Worm (Caenorhabditis elegans) whole organism, L3 larva: ENCODE data around the gene F53A9.1.

ENCODE experiments used
- R02D3.7 ChIP-seq: fragments of 150-350 bp; optimal IDR thresholded peaks from 2 replicates; lab custom pipeline; 2014; ENCODE audit warnings: missing biosample characterization, missing genetic modification characterization
- ama-1 ChIP-seq: fragments of 150-350 bp; optimal IDR thresholded peaks from 2 replicates; lab custom pipeline; 2018
- ceh-82 ChIP-seq: fragments of 150-350 bp; optimal IDR thresholded peaks from 2 replicates; lab custom pipeline; 2014; ENCODE audit warnings: missing biosample characterization, missing genetic modification characterization
- daf-12 ChIP-seq: fragments of 150-350 bp; optimal IDR thresholded peaks from 2 replicates; lab custom pipeline; 2014; ENCODE audit warnings: missing biosample characterization, missing genetic modification reagents, missing genetic modification characterization
- egl-5 ChIP-seq: fragments of 150-350 bp; optimal IDR thresholded peaks from 2 replicates; lab custom pipeline; 2017; ENCODE audit warnings: missing biosample characterization, missing genetic modification reagents, missing genetic modification characterization, inconsistent platforms
- elt-3 ChIP-seq, 3 experiments: fragments of 150-350 bp in 1 of 3; sonication (generic microtip) in 2 of 3; optimal IDR thresholded peaks; 2 replicates in 2 of 3; 4 replicates in 1 of 3; lab custom pipeline; 2014 to 2017; ENCODE audit warnings: missing biosample characterization in 3 of 3, missing genetic modification characterization in 3 of 3
- fkh-2 ChIP-seq: fragments of 150-350 bp; optimal IDR thresholded peaks from 2 replicates; lab custom pipeline; 2014; ENCODE audit warnings: missing biosample characterization, missing genetic modification reagents, missing genetic modification characterization
- fos-1 ChIP-seq: fragments of 150-350 bp; optimal IDR thresholded peaks from 2 replicates; lab custom pipeline; 2014; ENCODE audit warnings: missing biosample characterization, missing genetic modification characterization
- nhr-11 ChIP-seq: fragments of 150-350 bp; optimal IDR thresholded peaks from 2 replicates; lab custom pipeline; 2014; ENCODE audit warnings: missing biosample characterization, missing genetic modification characterization
- nhr-12 ChIP-seq: fragments of 150-350 bp; optimal IDR thresholded peaks from 2 replicates; lab custom pipeline; 2014; ENCODE audit warnings: missing biosample characterization, missing genetic modification characterization
- pha-4 ChIP-seq: fragments of 150-350 bp; optimal IDR thresholded peaks from 2 replicates; lab custom pipeline; 2014; ENCODE audit warnings: missing biosample characterization, missing genetic modification reagents, missing genetic modification characterization
- tbx-2 ChIP-seq: sonication (generic microtip); optimal IDR thresholded peaks from 2 replicates; lab custom pipeline; 2016; ENCODE audit warnings: mild to moderate bottlenecking, missing genetic modification characterization, missing compliant biosample characterization
- unc-62 ChIP-seq: fragments of 150-350 bp; sonication (generic microtip); optimal IDR thresholded peaks from 4 replicates; lab custom pipeline; 2014; ENCODE audit warnings: missing biosample characterization, missing genetic modification reagents, missing genetic modification characterization
- zag-1 ChIP-seq: fragments of 150-350 bp; optimal IDR thresholded peaks from 2 replicates; lab custom pipeline; 2014; ENCODE audit warnings: missing biosample characterization, missing genetic modification characterization

DNA sequence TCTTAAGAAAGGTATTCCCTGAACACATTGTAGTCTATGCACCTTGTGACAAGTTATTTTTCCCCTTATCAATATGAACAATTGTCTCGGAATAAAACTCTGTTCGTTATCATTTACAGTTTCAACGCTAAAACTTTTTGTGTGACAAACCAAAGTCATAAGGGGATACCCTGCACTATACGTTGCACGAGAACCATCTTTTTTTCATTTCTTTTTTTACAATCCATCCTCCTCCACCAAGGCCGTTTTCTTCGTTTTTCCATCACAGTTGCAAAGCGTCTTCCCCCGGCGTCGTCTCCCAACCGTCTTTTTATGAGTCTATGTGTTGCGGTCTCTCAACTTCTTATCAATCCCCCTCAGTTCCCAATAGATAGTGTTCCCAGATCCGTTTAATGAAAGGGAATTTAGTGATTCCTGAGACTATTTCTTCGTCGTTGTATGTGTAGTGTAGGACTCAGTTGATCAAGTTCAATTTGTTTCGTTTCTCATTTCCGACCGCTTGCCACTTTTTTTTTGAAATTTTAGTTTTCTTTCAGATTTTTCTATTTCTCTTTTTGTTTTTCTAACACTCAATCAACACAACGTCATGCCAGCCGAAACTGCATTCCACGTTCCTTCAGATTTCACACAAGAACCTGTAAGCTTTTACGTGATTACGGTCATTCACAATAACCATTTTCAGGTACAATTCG lies 35.2 kb upstream of the F53A9.1 start:
- TF ChIP-seq nhr-11: no peak
- TF ChIP-seq nhr-12 (tag; lab: Kevin White, UChicago): no peak
- TF ChIP-seq pha-4: peak; percentile 34
- TF ChIP-seq fkh-2: no peak
- TF ChIP-seq daf-12 (tag; lab: Kevin White, UChicago): no peak
- no peak for TF ChIP-seq R02D3.7 (tag; lab: Kevin White, UChicago)
- no peak for TF ChIP-seq ama-1
- TF ChIP-seq elt-3 (tag; optimal IDR thresholded peaks at IDR 0.05; lab: Kevin White, UChicago): peak in 1 of 3 experiments; percentile 58
- no peak for TF ChIP-seq zag-1 (tag; lab: Kevin White, UChicago)
- no peak for TF ChIP-seq egl-5 (tag; lab: Kevin White, UChicago)
- no peak for TF ChIP-seq fos-1 (tag; lab: Kevin White, UChicago)
- no peak for TF ChIP-seq unc-62
- TF ChIP-seq ceh-82: no peak
- no peak for TF ChIP-seq tbx-2 (tag; lab: Kevin White, UChicago)
